Worm (Caenorhabditis elegans) whole organism, young adult: Measurements from ENCODE around the gene fbxb-31.
A peak's percentile ranks its signal among the peaks of the same experiment; 100 is the strongest.

ENCODE experiments used
- B0035.1 ChIP-seq: sonication (generic microtip); optimal IDR thresholded peaks from 2 replicates; lab custom pipeline; 2016; ENCODE audit warnings: missing genetic modification characterization, mild to moderate bottlenecking, missing compliant biosample characterization, missing genotype, missing genetic modification reagents
- B0261.1 ChIP-seq: sonication (generic microtip); optimal IDR thresholded peaks from 2 replicates; lab custom pipeline; 2016; ENCODE audit warnings: mild to moderate bottlenecking, missing genetic modification characterization, moderate library complexity, missing compliant biosample characterization
- C17E4.6 ChIP-seq: fragments of 200-800 bp; sonication (Bioruptor generic); IDR thresholded peaks from 2 replicates; pipeline ENCODE4 v1.3.6; 2022; ENCODE audit warnings: missing genetic modification reagents, missing genetic modification characterization, missing compliant biosample characterization
- F10E7.11 ChIP-seq: sonication (generic microtip); optimal IDR thresholded peaks from 2 replicates; lab custom pipeline; 2017; ENCODE audit warnings: mild to moderate bottlenecking, missing genetic modification characterization, moderate library complexity, missing compliant biosample characterization
- F22D6.2 ChIP-seq: sonication (generic microtip); optimal IDR thresholded peaks from 2 replicates; lab custom pipeline; 2016; ENCODE audit warnings: mild to moderate bottlenecking, missing genetic modification characterization, missing compliant biosample characterization
- F23B12.7 ChIP-seq: sonication (generic microtip); optimal IDR thresholded peaks from 2 replicates; lab custom pipeline; 2017; ENCODE audit warnings: missing genetic modification characterization, mild to moderate bottlenecking, missing compliant biosample characterization, antibody characterized with exemption, moderate library complexity; ENCODE audit not compliant: insufficient read depth
- F55B11.4 ChIP-seq: sonication (generic microtip); optimal IDR thresholded peaks from 2 replicates; lab custom pipeline; 2016; ENCODE audit warnings: missing compliant biosample characterization, missing genetic modification characterization, borderline replicate concordance; ENCODE audit not compliant: insufficient read depth
- Y53G8AR.9 ChIP-seq: fragments of 200-800 bp; sonication (Bioruptor generic); conservative IDR thresholded peaks from 2 replicates; pipeline ENCODE4 v1.3.6; 2022; ENCODE audit warnings: missing genetic modification reagents, missing genetic modification characterization, missing compliant biosample characterization
- akir-1 ChIP-seq: fragments of 200-800 bp; sonication (Bioruptor generic); optimal IDR thresholded peaks from 2 replicates; lab custom pipeline; 2018; ENCODE audit warnings: mild to moderate bottlenecking, missing genetic modification characterization, moderate library complexity, missing compliant biosample characterization
- aptf-3 ChIP-seq: fragments of 200-800 bp; sonication (Bioruptor generic); IDR thresholded peaks from 2 replicates; pipeline ENCODE4 v1.3.6; 2022; ENCODE audit warnings: missing genetic modification characterization, missing compliant biosample characterization
- athp-1 ChIP-seq: sonication (generic microtip); optimal IDR thresholded peaks from 2 replicates; lab custom pipeline; 2017; ENCODE audit warnings: mild to moderate bottlenecking, missing genetic modification characterization, missing compliant biosample characterization
- attf-5 ChIP-seq: fragments of 200-800 bp; sonication (Bioruptor generic); optimal IDR thresholded peaks from 2 replicates; lab custom pipeline; 2018; ENCODE audit warnings: mild to moderate bottlenecking, missing genetic modification characterization, missing compliant biosample characterization
- attf-6 ChIP-seq: fragments of 200-800 bp; sonication (Bioruptor generic); IDR thresholded peaks from 2 replicates; pipeline ENCODE4 v1.3.6; 2022; ENCODE audit warnings: missing genetic modification reagents, missing genetic modification characterization, missing compliant biosample characterization
- bed-1 ChIP-seq: fragments of 200-800 bp; sonication (Bioruptor generic); IDR thresholded peaks from 2 replicates; pipeline ENCODE4 v1.3.6; 2022; ENCODE audit warnings: missing genetic modification reagents, missing genetic modification characterization, missing compliant biosample characterization
- ceh-79 ChIP-seq: sonication (generic microtip); optimal IDR thresholded peaks from 2 replicates; lab custom pipeline; 2017; ENCODE audit warnings: mild to moderate bottlenecking, missing genetic modification characterization, missing compliant biosample characterization
- chd-7 ChIP-seq: sonication (generic microtip); optimal IDR thresholded peaks from 2 replicates; lab custom pipeline; 2016; ENCODE audit warnings: mild to moderate bottlenecking, missing genetic modification characterization, moderate library complexity, missing compliant biosample characterization
- die-1 ChIP-seq: sonication (generic microtip); optimal IDR thresholded peaks from 2 replicates; lab custom pipeline; 2016; ENCODE audit warnings: missing genotype, mild to moderate bottlenecking, missing genetic modification characterization, missing compliant biosample characterization
- dox-1 ChIP-seq: fragments of 200-800 bp; sonication (Bioruptor generic); IDR thresholded peaks from 2 replicates; pipeline ENCODE4 v1.3.6; 2022; ENCODE audit warnings: missing genetic modification reagents, missing genetic modification characterization, missing compliant biosample characterization
- dpl-1 ChIP-seq: fragments of 150-350 bp; optimal IDR thresholded peaks from 2 replicates; lab custom pipeline; 2014; ENCODE audit warnings: missing biosample characterization, missing genetic modification reagents, missing genetic modification characterization
- efl-1 ChIP-seq: fragments of 150-350 bp; optimal IDR thresholded peaks from 2 replicates; lab custom pipeline; 2014; ENCODE audit warnings: missing biosample characterization, missing genetic modification reagents, missing genetic modification characterization
- ets-4 ChIP-seq: fragments of 200-800 bp; sonication (Bioruptor generic); optimal IDR thresholded peaks from 2 replicates; lab custom pipeline; 2018; ENCODE audit warnings: mild to moderate bottlenecking, missing genetic modification characterization, missing compliant biosample characterization
- hlh-26 ChIP-seq: fragments of 200-800 bp; sonication (Bioruptor generic); conservative IDR thresholded peaks from 2 replicates; pipeline ENCODE4 v1.3.6; 2022; ENCODE audit warnings: missing genetic modification reagents, missing genetic modification characterization, missing compliant biosample characterization
- hmg-1.2 ChIP-seq: fragments of 200-800 bp; sonication (Bioruptor generic); IDR thresholded peaks from 2 replicates; pipeline ENCODE4 v1.3.6; 2022; ENCODE audit warnings: missing genetic modification reagents, missing genetic modification characterization, missing compliant biosample characterization
- lin-35 ChIP-seq, 3 experiments: fragments of 150-350 bp in 2 of 3; sonication (generic microtip) in 1 of 3; optimal IDR thresholded peaks; 2 replicates each; lab custom pipeline; 2014 to 2018; ENCODE audit warnings: missing biosample characterization in 3 of 3, missing genetic modification characterization in 3 of 3, missing genetic modification reagents in 3 of 3
- lin-54 ChIP-seq: fragments of 200-800 bp; sonication (Bioruptor generic); optimal IDR thresholded peaks from 2 replicates; lab custom pipeline; 2018; ENCODE audit warnings: mild to moderate bottlenecking, missing genetic modification characterization, missing compliant biosample characterization
- madf-6 ChIP-seq: fragments of 200-800 bp; sonication (Bioruptor generic); IDR thresholded peaks from 2 replicates; pipeline ENCODE4 v1.3.6; 2022; ENCODE audit warnings: missing genetic modification reagents, missing genetic modification characterization, missing compliant biosample characterization
- madf-8 ChIP-seq: fragments of 200-800 bp; sonication (Bioruptor generic); conservative IDR thresholded peaks from 2 replicates; pipeline ENCODE4 v1.3.6; 2022; ENCODE audit warnings: missing genetic modification reagents, missing genetic modification characterization, missing compliant biosample characterization
- mcd-1 ChIP-seq: fragments of 200-800 bp; sonication (Bioruptor generic); IDR thresholded peaks from 2 replicates; pipeline ENCODE4 v1.3.6; 2022; ENCODE audit warnings: missing genetic modification reagents, missing genetic modification characterization, missing compliant biosample characterization
- nfya-1 ChIP-seq: sonication (generic microtip); optimal IDR thresholded peaks from 2 replicates; lab custom pipeline; 2017; ENCODE audit warnings: antibody characterized with exemption, missing compliant biosample characterization, missing genetic modification characterization, borderline replicate concordance; ENCODE audit not compliant: insufficient read depth
- nfyb-1 ChIP-seq: fragments of 200-800 bp; sonication (Bioruptor generic); IDR thresholded peaks from 2 replicates; pipeline ENCODE4 v1.3.6; 2022; ENCODE audit warnings: missing genetic modification reagents, missing genetic modification characterization, missing compliant biosample characterization
- nhr-80 ChIP-seq: sonication (generic microtip); optimal IDR thresholded peaks from 2 replicates; lab custom pipeline; 2016; ENCODE audit warnings: missing genetic modification characterization, missing compliant biosample characterization
- snpc-4 ChIP-seq, 5 experiments: fragments of 150-350 bp in 1 of 5; sonication (generic microtip) in 4 of 5; optimal IDR thresholded peaks; 2 replicates each; lab custom pipeline; 2014 to 2018; ENCODE audit warnings: missing genetic modification characterization in 5 of 5, missing biosample characterization in 3 of 5, antibody characterized with exemption in 2 of 5, mild to moderate bottlenecking in 2 of 5, missing compliant biosample characterization in 2 of 5, missing genotype in 2 of 5, moderate library complexity in 2 of 5, missing genetic modification reagents in 1 of 5
- tbp1 ChIP-seq: fragments of 200-800 bp; sonication (Bioruptor generic); optimal IDR thresholded peaks from 2 replicates; lab custom pipeline; 2018; ENCODE audit warnings: mild to moderate bottlenecking, missing genetic modification characterization, missing compliant biosample characterization
- xnd-1 ChIP-seq: sonication (generic microtip); optimal IDR thresholded peaks from 2 replicates; lab custom pipeline; 2016; ENCODE audit warnings: missing genotype, missing genetic modification reagents, missing genetic modification characterization, missing compliant biosample characterization
- zfh-2 ChIP-seq: fragments of 200-800 bp; sonication (Bioruptor generic); conservative IDR thresholded peaks from 2 replicates; pipeline ENCODE4 v1.3.6; 2022; ENCODE audit warnings: missing genetic modification reagents, missing genetic modification characterization, missing compliant biosample characterization
- ztf-26 ChIP-seq: sonication (generic microtip); optimal IDR thresholded peaks from 2 replicates; lab custom pipeline; 2017; ENCODE audit warnings: missing genetic modification characterization, missing compliant biosample characterization
- ztf-6 ChIP-seq: fragments of 200-800 bp; sonication (Bioruptor generic); IDR thresholded peaks from 2 replicates; pipeline ENCODE4 v1.3.6; 2022; ENCODE audit warnings: missing genetic modification reagents, missing genetic modification characterization, missing compliant biosample characterization

The fbxb-31 gene

DNA sequence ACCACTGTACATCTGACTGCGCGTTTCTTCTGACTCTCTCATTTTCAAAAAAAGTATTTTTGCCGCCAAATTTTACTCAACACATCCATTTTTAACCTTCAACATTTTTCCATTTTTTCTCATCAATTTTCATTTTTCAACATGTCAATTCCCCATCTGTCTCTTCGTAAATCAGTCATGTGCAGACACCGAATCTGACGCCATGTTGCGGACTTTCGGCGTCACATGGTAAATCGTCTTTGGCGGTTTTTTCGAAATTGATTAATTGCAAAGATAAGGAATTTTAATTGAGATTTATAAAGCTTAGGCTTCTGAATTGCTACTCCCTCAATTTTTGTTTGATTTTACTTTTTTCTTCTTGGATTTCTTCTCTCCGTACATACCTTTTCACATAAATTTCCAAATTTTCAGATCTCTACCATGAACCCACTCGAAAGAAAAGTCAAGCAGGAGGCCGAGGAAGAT lies 43.7 kb upstream of the fbxb-31 start, which contains the start of gene F19B10.1:
TSS of gene F19B10.1 (plus strand) at position 415 of the 465 bp plus-strand sequence.
- TF ChIP-seq efl-1 (GFP tag; lab: Kevin White, UChicago) (peak; percentile 33), F23B12.7 (tag; lab: Kevin White, UChicago) (peak; percentile 18), akir-1 (GFP tag; lab: Kevin White, UChicago) (no peak), attf-5 (peak; percentile 66), tbp1 (GFP tag; lab: Kevin White, UChicago) (peak; percentile 37), dpl-1 (peak; percentile 60), nhr-80 (tag; lab: Kevin White, UChicago) (peak; percentile 61), lin-35 (GFP tag; optimal IDR thresholded peaks at IDR 0.05; lab: Kevin White, UChicago) (peak in 1 of 3 experiments; percentile 92), lin-54 (GFP tag; lab: Kevin White, UChicago) (peak; percentile 80), Y53G8AR.9 (GFP tag; lab: Robert Waterston, UW) (0 out of 2 replicates have a peak, but pooled peaks have one; percentile 31), dox-1 (GFP tag; lab: Robert Waterston, UW) (0 out of 2 replicates have a peak, but pooled peaks have one; percentile 44), F22D6.2 (tag; lab: Kevin White, UChicago) (no peak), C17E4.6 (GFP tag; lab: Robert Waterston, UW) (no peak), snpc-4 (GFP tag; optimal IDR thresholded peaks at IDR 0.05; lab: Kevin White, UChicago) (no peak), snpc-4 (tag; optimal IDR thresholded peaks at IDR 0.05; lab: Kevin White, UChicago) (peak in 1 of 4 experiments; percentile 62), nfyb-1 (GFP tag; lab: Robert Waterston, UW) (peak; percentile 71; the same call in 1 of the 2 replicates), ztf-26 (tag; lab: Kevin White, UChicago) (no peak), mcd-1 (GFP tag; lab: Robert Waterston, UW) (peak; percentile 66; the same call in 1 of the 2 replicates)

DNA sequence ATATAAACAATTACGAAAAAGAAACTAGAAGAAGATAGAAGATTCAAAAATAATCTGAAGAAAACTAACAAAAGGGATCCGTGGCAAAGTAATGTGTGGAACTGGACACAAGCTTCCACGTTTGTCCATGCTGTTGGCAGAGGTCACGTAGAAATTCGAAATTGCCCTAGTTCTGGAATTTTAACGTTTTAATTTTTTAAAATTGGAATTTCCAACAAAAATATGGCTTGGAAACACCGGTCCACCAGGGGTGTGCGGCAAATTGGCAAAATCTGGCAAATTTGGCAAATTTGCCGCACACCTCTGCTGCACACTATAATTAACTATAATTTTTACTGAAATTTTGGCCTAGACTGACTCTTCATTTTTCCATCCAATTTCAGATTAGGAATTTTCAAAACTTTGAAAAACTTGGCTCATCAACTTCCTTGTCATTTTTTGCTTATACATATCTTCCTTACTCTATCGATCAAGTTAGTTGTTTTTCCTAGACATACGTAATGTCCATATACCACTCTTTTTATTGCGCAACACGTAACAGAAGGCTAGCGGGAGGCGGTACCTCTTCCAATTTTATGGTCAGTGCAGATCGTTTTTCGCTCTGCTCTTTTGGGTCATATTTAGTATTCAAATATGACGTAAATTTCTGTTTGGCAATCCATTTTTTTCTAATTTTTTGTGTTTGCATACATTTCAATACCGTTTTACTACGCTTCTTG lies 42.4 kb upstream of the fbxb-31 start, which contains the start of gene F19B10.10:
TSS of gene F19B10.10 (minus strand) at position 51 of the 719 bp plus-strand sequence.
- TF ChIP-seq aptf-3 (GFP tag; lab: Robert Waterston, UW) (no peak), ets-4 (GFP tag; lab: Kevin White, UChicago) (no peak), die-1 (tag; lab: Kevin White, UChicago) (no peak), ztf-6 (GFP tag; lab: Robert Waterston, UW) (no peak), B0261.1 (tag; lab: Kevin White, UChicago) (no peak), nfyb-1 (GFP tag; lab: Robert Waterston, UW) (no peak), lin-54 (GFP tag; lab: Kevin White, UChicago) (no peak), nfya-1 (tag; lab: Kevin White, UChicago) (no peak), hlh-26 (GFP tag; lab: Robert Waterston, UW) (no peak), F10E7.11 (no peak), madf-8 (no peak), F55B11.4 (tag; lab: Kevin White, UChicago) (no peak), chd-7 (no peak), B0035.1 (tag; lab: Kevin White, UChicago) (no peak), attf-6 (GFP tag; lab: Robert Waterston, UW) (no peak), zfh-2 (GFP tag; lab: Robert Waterston, UW) (no peak), athp-1 (tag; lab: Kevin White, UChicago) (no peak), mcd-1 (GFP tag; lab: Robert Waterston, UW) (no peak), C17E4.6 (GFP tag; lab: Robert Waterston, UW) (no peak)

DNA sequence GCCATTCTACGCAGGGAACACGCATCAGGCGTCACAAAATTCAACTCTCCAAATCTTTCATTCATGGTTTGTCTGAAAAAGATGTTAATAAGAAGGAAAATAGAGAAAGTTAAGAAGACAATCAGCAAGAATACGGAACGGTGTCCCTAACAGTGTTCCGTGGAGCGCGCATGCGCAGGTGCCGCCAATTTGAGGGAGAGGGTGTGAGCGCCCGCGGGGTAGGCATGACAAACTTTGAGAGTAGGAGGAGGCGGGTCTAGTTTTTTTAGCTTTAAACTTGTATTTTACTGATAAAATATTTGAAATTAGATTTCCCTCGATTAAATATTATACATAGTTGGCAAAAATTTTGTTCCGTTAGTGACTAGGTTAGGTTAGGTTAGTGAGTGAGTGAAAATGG lies 41.2 kb upstream of the fbxb-31 start:
- TF ChIP-seq xnd-1 (tag; lab: Kevin White, UChicago) (peak; percentile 34), madf-6 (GFP tag; lab: Robert Waterston, UW) (peak; percentile 86), madf-8 (peak; percentile 70), dpl-1 (peak; percentile 34), efl-1 (GFP tag; lab: Kevin White, UChicago) (peak; percentile 75), ceh-79 (tag; lab: Kevin White, UChicago) (no peak), hmg-1.2 (peak; percentile 10; the same call in 1 of the 2 replicates), bed-1 (GFP tag; lab: Robert Waterston, UW) (no peak)
